Fruit fly (Drosophila melanogaster): ENCODE measurements around the gene CG43231.

The CG43231 gene

DNA sequence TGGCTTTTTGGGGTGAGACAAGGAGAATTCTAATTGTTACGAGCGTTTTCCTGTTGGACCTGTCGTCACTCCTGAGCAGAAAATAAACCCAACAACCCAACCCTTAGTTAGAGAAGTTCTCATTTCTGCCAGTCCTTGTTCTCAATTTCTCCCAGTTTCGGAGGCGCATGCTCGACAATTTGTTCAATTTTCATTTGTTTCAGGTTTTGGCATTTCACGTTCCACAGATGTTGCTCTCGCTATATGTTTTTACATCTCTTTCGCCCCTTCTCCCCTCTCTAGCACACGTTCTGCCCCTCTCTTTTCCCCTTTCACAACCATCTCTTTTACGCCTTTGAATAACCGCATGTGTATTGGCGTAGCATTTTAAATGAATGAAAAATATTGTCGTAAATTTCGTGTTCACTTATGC, 31.1 kb downstream of the CG43231 start (continued):
- TF ChIP-seq CG11723 (GFP tag; optimal IDR thresholded peaks at IDR 0.05): no peak
- TF ChIP-seq Abd-B (GFP tag; optimal IDR thresholded peaks at IDR 0.05): no peak
- TF ChIP-seq Ets65A (GFP tag): no peak
- TF ChIP-seq dimm (GFP tag; IDR thresholded peaks at IDR 0.05): no peak
- TF ChIP-seq slou (GFP tag; optimal IDR thresholded peaks at IDR 0.05): no peak
- peak; percentile 61; the same call in 1 of the 2 replicates for TF ChIP-seq seq (GFP tag; IDR thresholded peaks at IDR 0.05)
- TF ChIP-seq Max (GFP tag; optimal IDR thresholded peaks at IDR 0.05): no peak
- TF ChIP-seq ewg (GFP tag; optimal IDR thresholded peaks at IDR 0.05): peak; percentile 82
- TF ChIP-seq CG7963 (GFP tag; IDR thresholded peaks at IDR 0.05; ENCODE audit: partially characterized antibody): no peak
- TF ChIP-seq D (optimal IDR thresholded peaks at IDR 0.05): no peak
- TF ChIP-seq D (GFP tag; optimal IDR thresholded peaks at IDR 0.05): no peak
- TF ChIP-seq tx (GFP tag; optimal IDR thresholded peaks at IDR 0.05): no peak
- peak; percentile 28 for TF ChIP-seq Elba2 (GFP tag; optimal IDR thresholded peaks at IDR 0.05)
- no peak for TF ChIP-seq Neu2 (GFP tag; optimal IDR thresholded peaks at IDR 0.05; ENCODE audit: borderline replicate concordance)
- TF ChIP-seq CG7987 (GFP tag; optimal IDR thresholded peaks at IDR 0.05): no peak
- no peak for TF ChIP-seq CG16779 (GFP tag; IDR thresholded peaks at IDR 0.05)
- TF ChIP-seq Hmx (GFP tag; optimal IDR thresholded peaks at IDR 0.05): no peak
- peak; percentile 50; the same call in 2 of the 3 replicates for TF ChIP-seq z (GFP tag; IDR thresholded peaks at IDR 0.05)
- no peak for TF ChIP-seq CG12942 (GFP tag; optimal IDR thresholded peaks at IDR 0.05)
- no peak for TF ChIP-seq Hand (GFP tag; optimal IDR thresholded peaks at IDR 0.05)
- no peak for TF ChIP-seq D19B (GFP tag; optimal IDR thresholded peaks at IDR 0.05)
- TF ChIP-seq CG15479 (GFP tag; optimal IDR thresholded peaks at IDR 0.05): no peak
- TF ChIP-seq nom (GFP tag; optimal IDR thresholded peaks at IDR 0.05): no peak
- TF ChIP-seq Pdp1 (GFP tag; optimal IDR thresholded peaks at IDR 0.05): no peak
- no peak for TF ChIP-seq bowl (GFP tag; IDR thresholded peaks at IDR 0.05)
- no peak for TF ChIP-seq Bdp1 (GFP tag; optimal IDR thresholded peaks at IDR 0.05)
- TF ChIP-seq pfk (GFP tag; optimal IDR thresholded peaks at IDR 0.05): peak; percentile 93
- TF ChIP-seq gfzf (GFP tag; optimal IDR thresholded peaks at IDR 0.05): no peak
- TF ChIP-seq fd96Cb (tag; optimal IDR thresholded peaks at IDR 0.05): no peak
- no peak for TF ChIP-seq CG32767 (GFP tag; IDR thresholded peaks at IDR 0.05)
- TF ChIP-seq CG18619 (GFP tag; optimal IDR thresholded peaks at IDR 0.05): no peak
- no peak for TF ChIP-seq ssp (GFP tag; IDR thresholded peaks at IDR 0.05)
- TF ChIP-seq schlank (tag; optimal IDR thresholded peaks at IDR 0.05): no peak
- TF ChIP-seq corto (GFP tag; optimal IDR thresholded peaks at IDR 0.05): no peak
- TF ChIP-seq CG6254 (GFP tag; optimal IDR thresholded peaks at IDR 0.05): no peak
- no peak for TF ChIP-seq chif (GFP tag; optimal IDR thresholded peaks at IDR 0.05)
- TF ChIP-seq abd-A (tag; optimal IDR thresholded peaks at IDR 0.05): peak; percentile 57
- TF ChIP-seq dan (GFP tag; IDR thresholded peaks at IDR 0.05): no peak
- no peak for TF ChIP-seq shn (GFP tag; optimal IDR thresholded peaks at IDR 0.05)
- no peak for TF ChIP-seq stc (GFP tag; IDR thresholded peaks at IDR 0.05)
- TF ChIP-seq ind (GFP tag; optimal IDR thresholded peaks at IDR 0.05): no peak
- TF ChIP-seq CG12299 (tag; optimal IDR thresholded peaks at IDR 0.05): no peak
- TF ChIP-seq nau (GFP tag; optimal IDR thresholded peaks at IDR 0.05): no peak
- TF ChIP-seq mld (GFP tag; IDR thresholded peaks at IDR 0.05; ENCODE audit: partially characterized antibody): no peak
- 0 out of 2 replicates have a peak, but pooled peaks have one; percentile 8 for TF ChIP-seq Scr (GFP tag; IDR thresholded peaks at IDR 0.05; ENCODE audit: partially characterized antibody)
- no peak for TF ChIP-seq CG1603 (tag; optimal IDR thresholded peaks at IDR 0.05)
- TF ChIP-seq CG9817 (tag; optimal IDR thresholded peaks at IDR 0.05): no peak
- no peak for TF ChIP-seq CG13424 (tag; optimal IDR thresholded peaks at IDR 0.05)
- no peak for TF ChIP-seq CG17802 (tag; optimal IDR thresholded peaks at IDR 0.05)
- no peak for TF ChIP-seq CG13775 (GFP tag; optimal IDR thresholded peaks at IDR 0.05)
- TF ChIP-seq CG31441 (GFP tag; IDR thresholded peaks at IDR 0.05): no peak
